Worm (Caenorhabditis elegans): ENCODE data around the gene nlp-26.
A peak's percentile ranks its signal among the peaks of the same experiment; 100 is the strongest.

nlp-26 gene

ce11 chrV:19632948-19633347, 19.7 kb downstream of the nlp-26 start:
- TF ChIP-seq ceh-48 (tag; optimal IDR thresholded peaks at IDR 0.05), result peak; percentile 61
- no peak for TF ChIP-seq fax-1 (tag; optimal IDR thresholded peaks at IDR 0.05)

- no peak for TF ChIP-seq K02D7.2 (tag; optimal IDR thresholded peaks at IDR 0.05)
- TF ChIP-seq hlh-13 (GFP tag; optimal IDR thresholded peaks at IDR 0.05), result no peak
- no peak for TF ChIP-seq ceh-18 (tag; optimal IDR thresholded peaks at IDR 0.05)
- TF ChIP-seq ceh-22 (tag; optimal IDR thresholded peaks at IDR 0.05), result no peak
- TF ChIP-seq sox-4 (tag; optimal IDR thresholded peaks at IDR 0.05), result no peak
- TF ChIP-seq pha-2 (tag; optimal IDR thresholded peaks at IDR 0.05), result no peak
- no peak for TF ChIP-seq fkh-10 (GFP tag; optimal IDR thresholded peaks at IDR 0.05)
- no peak for TF ChIP-seq che-1 (tag; optimal IDR thresholded peaks at IDR 0.05)
- no peak for TF ChIP-seq madf-2 (tag; optimal IDR thresholded peaks at IDR 0.05)
- no peak for TF ChIP-seq odd-2 (tag; optimal IDR thresholded peaks at IDR 0.05)
- no peak for TF ChIP-seq rnt-1 (tag; optimal IDR thresholded peaks at IDR 0.05)
- TF ChIP-seq pha-4 (tag; optimal IDR thresholded peaks at IDR 0.05), result no peak
- TF ChIP-seq lim-6 (tag; optimal IDR thresholded peaks at IDR 0.05), result no peak
- no peak for TF ChIP-seq zip-5 (tag; optimal IDR thresholded peaks at IDR 0.05)
- TF ChIP-seq tbx-7 (tag; optimal IDR thresholded peaks at IDR 0.05), result no peak
- TF ChIP-seq ets-4 (tag; optimal IDR thresholded peaks at IDR 0.05), result no peak
- TF ChIP-seq mec-3 (tag; optimal IDR thresholded peaks at IDR 0.05; ENCODE audit: borderline replicate concordance), result no peak
- TF ChIP-seq unc-86 (tag; optimal IDR thresholded peaks at IDR 0.05), result no peak
Observed at ce11 chrV:19634197-19634596, 20.9 kb downstream of the nlp-26 start.

ce11 chrV:19635525-19636193, 22.4 kb downstream of the nlp-26 start:
- peak; percentile 86 for TF ChIP-seq ceh-48 (tag; optimal IDR thresholded peaks at IDR 0.05)

ce11 chrV:19636194-19636584, 22.9 kb downstream of the nlp-26 start:
- TF ChIP-seq pha-4 (tag; optimal IDR thresholded peaks at IDR 0.05), result no peak
- TF ChIP-seq gmeb-2 (tag; optimal IDR thresholded peaks at IDR 0.05), result no peak
- no peak for TF ChIP-seq nhr-232 (tag; optimal IDR thresholded peaks at IDR 0.05)

- TF ChIP-seq unc-86 (tag; optimal IDR thresholded peaks at IDR 0.05) (no peak), pros-1 (tag; optimal IDR thresholded peaks at IDR 0.05) (no peak), lim-6 (tag; optimal IDR thresholded peaks at IDR 0.05) (no peak), dve-1 (tag; optimal IDR thresholded peaks at IDR 0.05) (no peak), C38D4.7 (GFP tag; optimal IDR thresholded peaks at IDR 0.05) (no peak), ztf-16 (tag; optimal IDR thresholded peaks at IDR 0.05) (no peak), ref-2 (tag; optimal IDR thresholded peaks at IDR 0.05) (no peak), madf-2 (tag; optimal IDR thresholded peaks at IDR 0.05) (no peak), eyg-1 (tag; optimal IDR thresholded peaks at IDR 0.05) (no peak), pha-2 (tag; optimal IDR thresholded peaks at IDR 0.05) (no peak), nhr-11 (tag; optimal IDR thresholded peaks at IDR 0.05) (no peak), pag-3 (tag; optimal IDR thresholded peaks at IDR 0.05; ENCODE audit: borderline replicate concordance) (no peak)
Observed at ce11 chrV:19637890-19638289, 24.6 kb downstream of the nlp-26 start.

- TF ChIP-seq lim-6 (tag; optimal IDR thresholded peaks at IDR 0.05) (no peak), tbx-2 (tag; optimal IDR thresholded peaks at IDR 0.05) (no peak), pha-4 (tag; optimal IDR thresholded peaks at IDR 0.05) (no peak), ama-1 (optimal IDR thresholded peaks at IDR 0.05) (no peak), elt-2 (tag; optimal IDR thresholded peaks at IDR 0.05) (no peak), hlh-8 (tag; optimal IDR thresholded peaks at IDR 0.05) (no peak), unc-42 (tag; optimal IDR thresholded peaks at IDR 0.05) (no peak), pag-3 (tag; optimal IDR thresholded peaks at IDR 0.05; ENCODE audit: borderline replicate concordance) (no peak), syd-9 (tag; optimal IDR thresholded peaks at IDR 0.05) (no peak), Y22D7AL.16 (tag; optimal IDR thresholded peaks at IDR 0.05) (no peak)
Observed at ce11 chrV:19640808-19641207, 27.5 kb downstream of the nlp-26 start, which contains the start of gene Y43F8C.6. Gene Y43F8C.6, minus strand, starts transcription at chrV:19640908.
